Worm (Caenorhabditis elegans) whole organism, midembryonic: ENCODE results near the gene Y62H9A.3.

ENCODE experiments used
- T22C8.4 ChIP-seq: fragments of 200-800 bp; sonication (Bioruptor generic); IDR thresholded peaks from 2 replicates; pipeline ENCODE4 v1.3.6; 2022; ENCODE audit warnings: missing genetic modification characterization, missing compliant biosample characterization
- cog-1 ChIP-seq: sonication (generic microtip); optimal IDR thresholded peaks from 2 replicates; lab custom pipeline; 2016; ENCODE audit warnings: missing genetic modification characterization, missing compliant biosample characterization
- flt-1 ChIP-seq: fragments of 200-800 bp; sonication (Bioruptor generic); IDR thresholded peaks from 2 replicates; pipeline ENCODE4 v1.3.6; 2022; ENCODE audit warnings: missing genetic modification characterization, missing compliant biosample characterization
- tab-1 ChIP-seq: fragments of 200-800 bp; sonication (Bioruptor generic); IDR thresholded peaks from 2 replicates; pipeline ENCODE4 v1.3.6; 2022; ENCODE audit warnings: missing genetic modification characterization, missing compliant biosample characterization
- ztf-29 ChIP-seq: fragments of 200-800 bp; sonication (Bioruptor generic); IDR thresholded peaks from 2 replicates; pipeline ENCODE4 v1.3.6; 2022; ENCODE audit warnings: missing genetic modification reagents, missing genetic modification characterization, missing compliant biosample characterization

DNA sequence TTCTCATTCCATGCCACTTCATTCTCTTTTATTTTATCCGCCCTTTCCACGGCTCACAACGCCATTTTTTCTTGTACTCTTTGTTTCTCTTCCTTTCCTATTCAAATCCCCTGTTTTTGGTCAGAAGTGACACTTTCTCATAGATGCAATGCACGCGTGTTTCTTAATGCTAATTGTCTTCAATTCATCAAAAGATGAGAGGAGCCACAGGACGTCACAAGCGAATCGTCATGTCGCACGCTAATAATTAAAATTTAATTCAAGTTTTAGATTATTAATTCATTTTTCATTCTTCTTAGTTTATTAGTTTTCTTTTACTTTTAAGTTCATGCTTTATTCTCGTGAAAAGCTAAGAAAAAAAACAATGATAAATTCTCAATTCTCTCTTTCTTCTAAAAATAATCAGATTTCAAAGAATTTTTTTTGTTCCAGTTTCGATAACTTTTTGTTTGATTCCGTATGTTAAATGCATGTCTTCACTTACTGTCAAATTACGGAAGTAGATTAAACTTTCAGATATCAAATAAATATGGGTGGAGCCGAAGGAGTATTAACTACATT, 41.0 kb upstream of the Y62H9A.3 start, which contains the start of gene Y62H9A.14:
- TF ChIP-seq flt-1 (GFP tag; lab: Robert Waterston, UW) (no peak), T22C8.4 (GFP tag; lab: Robert Waterston, UW) (no peak), tab-1 (GFP tag; lab: Robert Waterston, UW) (no peak), ztf-29 (GFP tag; lab: Robert Waterston, UW) (no peak), cog-1 (tag; lab: Kevin White, UChicago) (no peak)
